Worm (Caenorhabditis elegans) whole organism, L3 larva: ENCODE data around the gene R05F9.9.
A peak's percentile ranks its signal among the peaks of the same experiment; 100 is the strongest.

ENCODE experiments used
- ama-1 ChIP-seq: fragments of 150-350 bp; optimal IDR thresholded peaks from 2 replicates; lab custom pipeline; 2018
- ceh-16 ChIP-seq: sonication (generic microtip); optimal IDR thresholded peaks from 2 replicates; lab custom pipeline; 2017; ENCODE audit warnings: missing biosample characterization, missing genetic modification characterization
- ceh-28 ChIP-seq: fragments of 150-350 bp; optimal IDR thresholded peaks from 2 replicates; lab custom pipeline; 2014; ENCODE audit warnings: missing biosample characterization, missing genetic modification reagents, missing genetic modification characterization
- ceh-82 ChIP-seq: fragments of 150-350 bp; optimal IDR thresholded peaks from 2 replicates; lab custom pipeline; 2014; ENCODE audit warnings: missing biosample characterization, missing genetic modification characterization
- daf-12 ChIP-seq: fragments of 150-350 bp; optimal IDR thresholded peaks from 2 replicates; lab custom pipeline; 2014; ENCODE audit warnings: missing biosample characterization, missing genetic modification reagents, missing genetic modification characterization
- egl-27 ChIP-seq: sonication (generic microtip); optimal IDR thresholded peaks from 4 replicates; lab custom pipeline; 2017; ENCODE audit warnings: missing biosample characterization, missing genetic modification reagents, missing genetic modification characterization
- egl-5 ChIP-seq: fragments of 150-350 bp; optimal IDR thresholded peaks from 2 replicates; lab custom pipeline; 2017; ENCODE audit warnings: missing biosample characterization, missing genetic modification reagents, missing genetic modification characterization, inconsistent platforms
- elt-2 ChIP-seq: sonication (generic microtip); optimal IDR thresholded peaks from 2 replicates; lab custom pipeline; 2016; ENCODE audit warnings: missing genetic modification reagents, mild to moderate bottlenecking, missing genetic modification characterization, missing compliant biosample characterization
- elt-3 ChIP-seq, 3 experiments: fragments of 150-350 bp in 1 of 3; sonication (generic microtip) in 2 of 3; optimal IDR thresholded peaks; 2 replicates in 2 of 3; 4 replicates in 1 of 3; lab custom pipeline; 2014 to 2017; ENCODE audit warnings: missing biosample characterization in 3 of 3, missing genetic modification characterization in 3 of 3
- eor-1 ChIP-seq, 2 experiments: fragments of 150-350 bp; optimal IDR thresholded peaks; 2 replicates each; lab custom pipeline; 2014 to 2018; ENCODE audit warnings: missing biosample characterization in 2 of 2, missing genetic modification characterization in 2 of 2
- fkh-2 ChIP-seq: fragments of 150-350 bp; optimal IDR thresholded peaks from 2 replicates; lab custom pipeline; 2014; ENCODE audit warnings: missing biosample characterization, missing genetic modification reagents, missing genetic modification characterization
- fos-1 ChIP-seq: fragments of 150-350 bp; optimal IDR thresholded peaks from 2 replicates; lab custom pipeline; 2014; ENCODE audit warnings: missing biosample characterization, missing genetic modification characterization
- hmg-11 ChIP-seq: sonication (generic microtip); optimal IDR thresholded peaks from 2 replicates; lab custom pipeline; 2016; ENCODE audit warnings: missing genetic modification characterization, missing compliant biosample characterization
- jun-1 ChIP-seq: fragments of 150-350 bp; optimal IDR thresholded peaks from 2 replicates; lab custom pipeline; 2014; ENCODE audit warnings: missing biosample characterization, missing genetic modification reagents, missing genetic modification characterization
- lin-15B ChIP-seq: fragments of 150-350 bp; optimal IDR thresholded peaks from 2 replicates; lab custom pipeline; 2014; ENCODE audit warnings: missing biosample characterization, missing genetic modification characterization
- lin-39 ChIP-seq: fragments of 150-350 bp; optimal IDR thresholded peaks from 2 replicates; lab custom pipeline; 2018; ENCODE audit warnings: missing biosample characterization, missing genetic modification reagents, missing genetic modification characterization
- mdl-1 ChIP-seq: fragments of 150-350 bp; optimal IDR thresholded peaks from 2 replicates; lab custom pipeline; 2014; ENCODE audit warnings: missing biosample characterization, missing genetic modification characterization
- mml-1 ChIP-seq: fragments of 150-350 bp; sonication (generic microtip); optimal IDR thresholded peaks from 3 replicates; lab custom pipeline; 2014; ENCODE audit warnings: missing biosample characterization, missing genetic modification characterization
- nfya-1 ChIP-seq: sonication (generic microtip); optimal IDR thresholded peaks from 2 replicates; lab custom pipeline; 2017; ENCODE audit warnings: missing genetic modification characterization, mild to moderate bottlenecking, missing compliant biosample characterization, antibody characterized with exemption, moderate library complexity; ENCODE audit not compliant: insufficient read depth
- nhr-11 ChIP-seq: fragments of 150-350 bp; optimal IDR thresholded peaks from 2 replicates; lab custom pipeline; 2014; ENCODE audit warnings: missing biosample characterization, missing genetic modification characterization
- nhr-12 ChIP-seq: fragments of 150-350 bp; optimal IDR thresholded peaks from 2 replicates; lab custom pipeline; 2014; ENCODE audit warnings: missing biosample characterization, missing genetic modification characterization
- nhr-23 ChIP-seq: fragments of 150-350 bp; optimal IDR thresholded peaks from 2 replicates; lab custom pipeline; 2014; ENCODE audit warnings: missing biosample characterization, missing genetic modification reagents, missing genetic modification characterization
- nhr-237 ChIP-seq: fragments of 150-350 bp; optimal IDR thresholded peaks from 2 replicates; lab custom pipeline; 2014; ENCODE audit warnings: missing biosample characterization, missing genetic modification characterization
- nhr-25 ChIP-seq: sonication (generic microtip); optimal IDR thresholded peaks from 2 replicates; lab custom pipeline; 2017; ENCODE audit warnings: missing biosample characterization, missing genetic modification characterization
- nhr-28 ChIP-seq: fragments of 150-350 bp; optimal IDR thresholded peaks from 2 replicates; lab custom pipeline; 2014; ENCODE audit warnings: missing biosample characterization, missing genetic modification characterization
- nhr-43 ChIP-seq: sonication (generic microtip); optimal IDR thresholded peaks from 2 replicates; lab custom pipeline; 2016; ENCODE audit warnings: mild to moderate bottlenecking, missing genetic modification characterization, missing compliant biosample characterization; ENCODE audit not compliant: poor library complexity, severe bottlenecking
- nhr-67 ChIP-seq: fragments of 150-350 bp; optimal IDR thresholded peaks from 2 replicates; lab custom pipeline; 2014; ENCODE audit warnings: missing biosample characterization, missing genetic modification characterization
- nhr-76 ChIP-seq: fragments of 150-350 bp; sonication (generic microtip); optimal IDR thresholded peaks from 5 replicates; lab custom pipeline; 2014; ENCODE audit warnings: missing biosample characterization, missing genetic modification characterization
- pha-4 ChIP-seq: fragments of 150-350 bp; optimal IDR thresholded peaks from 2 replicates; lab custom pipeline; 2014; ENCODE audit warnings: missing biosample characterization, missing genetic modification reagents, missing genetic modification characterization
- pqm-1 ChIP-seq: fragments of 150-350 bp; optimal IDR thresholded peaks from 2 replicates; lab custom pipeline; 2017; ENCODE audit warnings: missing biosample characterization, missing genetic modification characterization, inconsistent platforms
- sea-2 ChIP-seq: fragments of 150-350 bp; sonication (generic microtip); optimal IDR thresholded peaks from 4 replicates; lab custom pipeline; 2014; ENCODE audit warnings: missing biosample characterization, missing genetic modification reagents, missing genetic modification characterization
- skn-1 ChIP-seq: fragments of 150-350 bp; optimal IDR thresholded peaks from 2 replicates; lab custom pipeline; 2014; ENCODE audit warnings: missing biosample characterization, missing genetic modification characterization
- snpc-4 ChIP-seq: fragments of 150-350 bp; optimal IDR thresholded peaks from 2 replicates; lab custom pipeline; 2014; ENCODE audit warnings: missing biosample characterization, missing genetic modification characterization
- unc-62 ChIP-seq: fragments of 150-350 bp; sonication (generic microtip); optimal IDR thresholded peaks from 4 replicates; lab custom pipeline; 2014; ENCODE audit warnings: missing biosample characterization, missing genetic modification reagents, missing genetic modification characterization
- zag-1 ChIP-seq: fragments of 150-350 bp; optimal IDR thresholded peaks from 2 replicates; lab custom pipeline; 2014; ENCODE audit warnings: missing biosample characterization, missing genetic modification characterization
- ztf-11 ChIP-seq: fragments of 150-350 bp; optimal IDR thresholded peaks from 2 replicates; lab custom pipeline; 2014; ENCODE audit warnings: missing biosample characterization, missing genetic modification characterization

R05F9.9 gene

DNA sequence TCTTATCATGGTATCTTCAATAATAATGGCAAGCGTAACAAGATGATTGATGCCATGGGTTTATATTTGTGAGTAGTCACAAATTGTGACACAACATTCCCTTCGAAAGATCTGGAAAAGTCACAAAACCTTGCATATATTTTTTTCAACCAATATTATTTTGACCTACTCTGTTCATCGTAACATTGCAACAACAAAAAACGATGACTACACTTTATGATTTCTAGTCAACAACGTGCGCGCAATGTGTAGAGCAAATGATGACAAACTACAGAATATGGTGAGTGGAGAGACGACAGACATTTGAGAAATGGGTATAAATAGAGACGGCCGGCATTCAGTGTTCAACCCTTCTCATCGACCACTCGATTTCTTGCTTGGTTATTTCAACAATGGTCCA is 20.2 kb downstream of the R05F9.9 start, which contains the start of gene gst-7 (continued):
- no peak for TF ChIP-seq zag-1 (tag; lab: Kevin White, UChicago)
- no peak for TF ChIP-seq mdl-1 (tag; lab: Kevin White, UChicago)
- TF ChIP-seq lin-15B (tag; lab: Kevin White, UChicago), result no peak

DNA sequence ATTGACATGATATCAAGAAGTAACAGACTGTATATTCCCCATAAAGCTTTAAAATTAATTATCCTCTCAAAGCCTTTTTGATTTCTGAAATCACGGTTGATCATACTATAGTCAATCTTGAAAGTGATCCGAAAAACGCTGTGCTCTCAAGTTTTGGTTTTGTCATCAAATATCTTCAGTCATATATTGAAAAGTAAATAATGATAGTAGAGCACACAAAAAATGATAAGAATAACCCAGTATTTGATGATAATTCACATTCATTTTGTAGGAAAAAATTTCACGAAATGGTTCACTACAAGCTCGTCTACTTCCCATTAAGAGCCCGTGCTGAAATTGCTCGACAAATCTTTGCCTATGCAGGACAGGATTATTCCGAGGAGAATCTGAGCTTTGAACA is 22.3 kb downstream of the R05F9.9 start, which contains the start of gene gst-6:
TSS of gene gst-6 (plus strand) at position 263 of the 400 bp plus-strand sequence.
- TF ChIP-seq nhr-25 (tag; lab: Kevin White, UChicago) (no peak), lin-15B (tag; lab: Kevin White, UChicago) (no peak), eor-1 (tag; optimal IDR thresholded peaks at IDR 0.05; lab: Kevin White, UChicago) (no peak), pha-4 (tag; lab: Kevin White, UChicago) (peak; percentile 53), nhr-43 (tag; lab: Kevin White, UChicago) (no peak), unc-62 (GFP tag; lab: Kevin White, UChicago) (no peak), ztf-11 (tag; lab: Kevin White, UChicago) (no peak), elt-2 (tag; lab: Kevin White, UChicago) (peak; percentile 76), skn-1 (tag; lab: Kevin White, UChicago) (peak; percentile 81), mml-1 (tag; lab: Kevin White, UChicago) (no peak), egl-5 (tag; lab: Kevin White, UChicago) (no peak), nhr-12 (tag; lab: Kevin White, UChicago) (no peak), jun-1 (tag; lab: Kevin White, UChicago) (no peak), hmg-11 (tag; lab: Kevin White, UChicago) (no peak), lin-39 (tag; lab: Kevin White, UChicago) (no peak), ceh-82 (tag; lab: Kevin White, UChicago) (no peak), daf-12 (tag; lab: Kevin White, UChicago) (no peak), nhr-67 (no peak), pqm-1 (tag; lab: Kevin White, UChicago) (peak; percentile 59), nhr-23 (no peak), nhr-11 (tag; lab: Kevin White, UChicago) (no peak), ceh-28 (no peak)

DNA sequence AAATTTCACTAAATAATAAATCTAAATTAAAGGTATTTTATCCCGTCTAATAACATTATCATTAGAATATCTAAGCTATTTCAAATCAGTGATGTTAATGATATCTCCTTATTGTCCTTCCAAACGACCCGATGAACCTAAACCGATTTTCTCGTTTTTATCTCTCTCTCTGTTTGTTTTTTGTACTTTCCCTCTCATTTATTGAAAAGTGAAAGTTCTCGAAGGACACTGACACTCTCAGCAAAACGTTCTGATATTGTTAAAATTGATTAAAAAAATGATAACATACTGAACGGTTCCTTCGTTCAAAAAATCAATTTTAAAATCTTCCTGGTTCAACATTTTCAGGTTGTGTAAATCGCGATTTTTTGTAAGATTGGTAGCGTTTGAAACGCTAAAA is 25.8 kb downstream of the R05F9.9 start, which contains the start of gene F11G11.13:
TSS of gene F11G11.13 (minus strand) at position 89 of the 400 bp plus-strand sequence.
- TF ChIP-seq nhr-25 (tag; lab: Kevin White, UChicago) (peak; percentile 67), fos-1 (tag; lab: Kevin White, UChicago) (no peak), unc-62 (GFP tag; lab: Kevin White, UChicago) (no peak), ama-1 (lab: Kevin White, UChicago) (no peak), elt-2 (tag; lab: Kevin White, UChicago) (no peak), nfya-1 (tag; lab: Kevin White, UChicago) (no peak), lin-39 (tag; lab: Kevin White, UChicago) (no peak), nhr-43 (tag; lab: Kevin White, UChicago) (peak; percentile 27), nhr-67 (no peak), nhr-76 (no peak), ceh-16 (tag; lab: Kevin White, UChicago) (no peak), nhr-237 (tag; lab: Kevin White, UChicago) (no peak), nhr-23 (peak; percentile 55), skn-1 (tag; lab: Kevin White, UChicago) (no peak), egl-27 (no peak), hmg-11 (tag; lab: Kevin White, UChicago) (no peak), zag-1 (tag; lab: Kevin White, UChicago) (no peak), nhr-12 (tag; lab: Kevin White, UChicago) (no peak), ztf-11 (tag; lab: Kevin White, UChicago) (no peak), elt-3 (tag; optimal IDR thresholded peaks at IDR 0.05; lab: Kevin White, UChicago) (peak in 1 of 3 experiments; percentile 6), sea-2 (GFP tag; lab: Kevin White, UChicago) (no peak), snpc-4 (tag; lab: Kevin White, UChicago) (no peak), fkh-2 (tag; lab: Kevin White, UChicago) (no peak), nhr-28 (no peak)
- TF ChIP-seq, all 47 proteins: peak for 4
